Worm (Caenorhabditis elegans) whole organism, late embryonic: ENCODE measurements around the gene sri-74.
"Not testable (repeated sequence)": the region's sequence is repeated elsewhere in the genome, so short reads cannot be mapped to it uniquely, and the experiment has no call there.

ENCODE experiments used
- C38D4.7 ChIP-seq: fragments of 200-800 bp; sonication (Bioruptor generic); optimal IDR thresholded peaks from 2 replicates; lab custom pipeline; 2018; ENCODE audit warnings: mild to moderate bottlenecking, missing genetic modification characterization, moderate library complexity, missing compliant biosample characterization
- ceh-2 ChIP-seq: sonication (generic microtip); optimal IDR thresholded peaks from 2 replicates; lab custom pipeline; 2016; ENCODE audit warnings: missing genotype, missing genetic modification characterization, missing compliant biosample characterization
- ceh-30 ChIP-seq: fragments of 150-350 bp; optimal IDR thresholded peaks from 2 replicates; lab custom pipeline; 2014; ENCODE audit warnings: missing biosample characterization, missing genetic modification characterization
- ceh-31 ChIP-seq: sonication (generic microtip); optimal IDR thresholded peaks from 2 replicates; lab custom pipeline; 2016; ENCODE audit warnings: missing genetic modification characterization, missing compliant biosample characterization
- ceh-45 ChIP-seq: fragments of 200-800 bp; sonication (Bioruptor generic); IDR thresholded peaks from 2 replicates; pipeline ENCODE4 v1.3.6; 2022; ENCODE audit warnings: missing genetic modification reagents, missing genetic modification characterization, missing compliant biosample characterization
- che-1 ChIP-seq: sonication (generic microtip); optimal IDR thresholded peaks from 2 replicates; lab custom pipeline; 2016; ENCODE audit warnings: mild to moderate bottlenecking, missing genetic modification characterization, missing compliant biosample characterization
- elt-2 ChIP-seq: sonication (generic microtip); optimal IDR thresholded peaks from 2 replicates; lab custom pipeline; 2016; ENCODE audit warnings: missing genetic modification reagents, missing genetic modification characterization, missing compliant biosample characterization
- ets-4 ChIP-seq: sonication (generic microtip); optimal IDR thresholded peaks from 2 replicates; lab custom pipeline; 2016; ENCODE audit warnings: missing genetic modification characterization, missing compliant biosample characterization
- eyg-1 ChIP-seq: sonication (generic microtip); optimal IDR thresholded peaks from 2 replicates; lab custom pipeline; 2016; ENCODE audit warnings: missing genotype, missing genetic modification characterization, missing compliant biosample characterization
- fkh-10 ChIP-seq: fragments of 150-350 bp; optimal IDR thresholded peaks from 2 replicates; lab custom pipeline; 2014; ENCODE audit warnings: missing biosample characterization, missing genetic modification reagents, missing genetic modification characterization
- hlh-13 ChIP-seq: fragments of 200-800 bp; sonication (Bioruptor generic); optimal IDR thresholded peaks from 2 replicates; lab custom pipeline; 2018; ENCODE audit warnings: mild to moderate bottlenecking, missing genetic modification characterization, missing compliant biosample characterization
- pat-9 ChIP-seq: fragments of 200-800 bp; sonication (Bioruptor generic); optimal IDR thresholded peaks from 2 replicates; lab custom pipeline; 2018; ENCODE audit warnings: mild to moderate bottlenecking, missing genetic modification characterization, moderate library complexity, missing compliant biosample characterization
- pax-1 ChIP-seq: fragments of 150-350 bp; optimal IDR thresholded peaks from 2 replicates; lab custom pipeline; 2014; ENCODE audit warnings: missing biosample characterization, missing genetic modification characterization
- pha-4 ChIP-seq: fragments of 150-350 bp; optimal IDR thresholded peaks from 2 replicates; lab custom pipeline; 2018; ENCODE audit warnings: missing biosample characterization, missing genetic modification reagents, missing genetic modification characterization
- rnt-1 ChIP-seq: sonication (generic microtip); optimal IDR thresholded peaks from 2 replicates; lab custom pipeline; 2016; ENCODE audit warnings: missing genetic modification characterization, missing compliant biosample characterization
- tbx-2 ChIP-seq: sonication (generic microtip); optimal IDR thresholded peaks from 2 replicates; lab custom pipeline; 2016; ENCODE audit warnings: missing genetic modification characterization, missing compliant biosample characterization
- tbx-7 ChIP-seq: sonication (generic microtip); optimal IDR thresholded peaks from 2 replicates; lab custom pipeline; 2016; ENCODE audit warnings: missing genotype, missing genetic modification characterization, missing compliant biosample characterization

sri-74 gene

ce11 chrII:2538194-2538593 is 44.8 kb downstream of the sri-74 start, which contains the start of gene K02F6.4:
TSS of gene K02F6.4 (plus strand) at chrII:2538494.
- TF ChIP-seq ceh-2: no peak
- no peak for TF ChIP-seq rnt-1 (tag; lab: Kevin White, UChicago)
- no peak for TF ChIP-seq tbx-2 (tag; lab: Kevin White, UChicago)
- no peak for TF ChIP-seq ceh-45 (GFP tag; lab: Robert Waterston, UW)

ce11 chrII:2537754-2538153 is 45.2 kb downstream of the sri-74 start, which contains the start of gene K02F6.7:
TSS of gene K02F6.7 (minus strand) at chrII:2537854.
- TF ChIP-seq pat-9: no peak
- TF ChIP-seq fkh-10 (GFP tag; lab: Kevin White, UChicago): no peak
- no peak for TF ChIP-seq C38D4.7 (GFP tag; lab: Kevin White, UChicago)
- TF ChIP-seq hlh-13 (GFP tag; lab: Kevin White, UChicago): no peak
- TF ChIP-seq ceh-30: no peak
- TF ChIP-seq ets-4: no peak
- no peak for TF ChIP-seq eyg-1 (tag; lab: Kevin White, UChicago)
- no peak for TF ChIP-seq tbx-7 (tag; lab: Kevin White, UChicago)
- no peak for TF ChIP-seq elt-2 (tag; lab: Kevin White, UChicago)

DNA sequence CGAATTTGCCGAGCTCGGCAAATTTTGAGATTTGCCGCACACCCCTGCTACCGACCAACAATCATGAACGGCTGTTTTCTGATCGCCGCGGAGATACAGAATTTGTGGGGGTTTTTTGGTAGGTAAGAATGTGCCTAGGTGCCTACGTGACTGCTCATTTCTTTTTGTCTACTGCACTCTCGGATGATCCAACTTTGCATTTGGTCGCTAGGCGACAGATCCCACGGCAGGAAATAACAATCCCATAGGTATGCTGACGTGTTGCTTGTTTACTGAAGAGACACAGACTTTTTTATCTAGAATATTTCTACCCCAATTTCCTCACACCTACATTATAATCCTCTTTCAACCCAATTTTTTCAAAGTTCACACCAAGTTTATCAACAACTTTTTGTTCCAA is 48.0 kb downstream of the sri-74 start, which contains the start of gene K02F6.8:
TSS of gene K02F6.8 (minus strand) at position 101 of the 400 bp plus-strand sequence.
- not testable (repeated sequence) for TF ChIP-seq pax-1 (tag; lab: Kevin White, UChicago); che-1; pha-4 (tag; lab: Kevin White, UChicago)

DNA sequence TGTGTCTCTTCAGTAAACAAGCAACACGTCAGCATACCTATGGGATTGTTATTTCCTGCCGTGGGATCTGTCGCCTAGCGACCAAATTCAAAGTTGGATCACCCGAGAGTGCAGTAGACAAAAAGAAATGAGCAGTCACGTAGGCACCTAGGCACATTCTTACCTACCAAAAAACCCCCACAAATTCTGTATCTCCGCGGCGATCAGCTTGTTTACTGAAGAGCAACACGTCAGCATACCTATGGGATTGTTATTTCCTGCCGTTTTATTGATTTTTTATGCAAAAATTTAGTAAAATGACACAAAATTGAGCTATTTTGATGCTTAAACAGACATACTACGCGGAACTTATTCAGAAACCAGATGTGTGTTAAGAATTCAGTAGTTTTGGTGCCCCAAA is 48.5 kb downstream of the sri-74 start, which contains the start of gene K02F6.5:
TSS of gene K02F6.5 (plus strand) at position 301 of the 400 bp plus-strand sequence.
- not testable (repeated sequence) for TF ChIP-seq ceh-30; ceh-31 (tag; lab: Kevin White, UChicago); ets-4
